Worm (Caenorhabditis elegans): ENCODE data around the gene T24H7.2.

DNA sequence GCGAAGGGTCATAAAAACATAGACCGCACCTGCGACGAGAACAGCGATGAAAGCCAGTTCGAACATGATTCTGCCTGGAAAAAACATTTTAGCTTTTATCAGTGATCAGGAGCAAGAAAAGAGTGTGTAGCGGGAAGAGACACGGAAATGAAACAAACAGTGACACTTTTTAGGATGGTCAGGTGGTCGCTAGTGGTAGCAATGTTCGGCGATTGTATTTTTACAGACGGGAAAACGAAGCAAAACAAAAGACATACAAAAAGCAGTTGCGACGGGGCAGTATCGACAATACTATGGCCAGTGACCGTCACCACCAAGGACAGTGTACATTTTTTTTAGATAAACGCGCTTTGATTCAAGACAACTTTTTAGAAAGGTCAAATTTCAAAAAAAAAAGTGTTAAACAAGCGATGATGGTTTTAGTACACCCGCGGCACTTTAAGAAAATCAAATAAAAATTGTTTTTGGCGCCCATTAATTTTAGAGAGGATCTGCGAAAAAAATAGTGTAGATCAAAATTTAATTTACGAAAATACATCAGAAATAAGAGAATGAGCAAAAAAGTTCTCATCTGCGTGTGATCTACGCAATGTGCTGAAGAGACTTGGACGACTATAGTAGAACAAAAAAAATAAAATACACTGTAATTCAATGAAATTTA lies 11.5 kb upstream of the T24H7.2 start, which contains the start of gene T24H7.9:
- TF ChIP-seq dpl-1 (GFP tag; optimal IDR thresholded peaks at IDR 0.05) (no peak), pqm-1 (tag; optimal IDR thresholded peaks at IDR 0.05) (no peak), fos-1 (tag; optimal IDR thresholded peaks at IDR 0.05) (no peak), nhr-19 (GFP tag; conservative IDR thresholded peaks at IDR 0.05) (no peak), unc-98 (GFP tag; IDR thresholded peaks at IDR 0.05) (no peak), pag-3 (tag; optimal IDR thresholded peaks at IDR 0.05; ENCODE audit: borderline replicate concordance, insufficient read depth) (no peak), sptf-1 (tag; optimal IDR thresholded peaks at IDR 0.05) (no peak), Y116A8C.19 (tag; optimal IDR thresholded peaks at IDR 0.05; ENCODE audit: borderline replicate concordance) (no peak), nhr-12 (tag; optimal IDR thresholded peaks at IDR 0.05) (no peak), lin-13 (GFP tag; optimal IDR thresholded peaks at IDR 0.05) (no peak), nhr-28 (tag; optimal IDR thresholded peaks at IDR 0.05) (no peak)

Data from whole organism, L1 larva.